Worm (Caenorhabditis elegans): ENCODE results near the gene ttr-9.

- no peak for TF ChIP-seq hmg-4 (GFP tag; optimal IDR thresholded peaks at IDR 0.05)
- TF ChIP-seq ets-7 (tag; optimal IDR thresholded peaks at IDR 0.05), result no peak
- no peak for TF ChIP-seq ama-1 (optimal IDR thresholded peaks at IDR 0.05)
- TF ChIP-seq hmbx-1 (tag; optimal IDR thresholded peaks at IDR 0.05), result no peak
- no peak for TF ChIP-seq ceh-13 (GFP tag; optimal IDR thresholded peaks at IDR 0.05)
- TF ChIP-seq tbx-37 (GFP tag; conservative IDR thresholded peaks at IDR 0.05), result no peak
- no peak for TF ChIP-seq tbx-11 (GFP tag; IDR thresholded peaks at IDR 0.05)
- TF ChIP-seq flt-1 (GFP tag; IDR thresholded peaks at IDR 0.05), result no peak
- no peak for TF ChIP-seq aly-1 (tag; optimal IDR thresholded peaks at IDR 0.05)
- no peak for TF ChIP-seq ceh-36 (tag; optimal IDR thresholded peaks at IDR 0.05)
- no peak for TF ChIP-seq F13C5.2 (tag; optimal IDR thresholded peaks at IDR 0.05)
These were observed 9.8 kb downstream of the ttr-9 start, which contains the start of gene sru-3 for ce11 chrIV:9496306-9496705.
